Fruit fly (Drosophila melanogaster): ENCODE measurements around the gene ValRS-m.

ValRS-m gene

dm6 chr3L:8964458-8964857, at the start of gene ValRS-m:
TSS of gene ValRS-m (minus strand) at chr3L:8964769.
- TF ChIP-seq cad (GFP tag; optimal IDR thresholded peaks at IDR 0.05) (no peak), Vsx1 (GFP tag; optimal IDR thresholded peaks at IDR 0.05) (no peak), crp (GFP tag; optimal IDR thresholded peaks at IDR 0.05) (peak in 1 of 2 experiments; percentile 80), dm (GFP tag; optimal IDR thresholded peaks at IDR 0.05) (no peak), odd (GFP tag; optimal IDR thresholded peaks at IDR 0.05) (no peak), Ravus (GFP tag; IDR thresholded peaks at IDR 0.05) (no peak), MTF-1 (GFP tag; optimal IDR thresholded peaks at IDR 0.05; ENCODE audit: borderline replicate concordance) (no peak), tup (GFP tag; optimal IDR thresholded peaks at IDR 0.05) (no peak), CG4282 (GFP tag; optimal IDR thresholded peaks at IDR 0.05) (no peak), Tbp (GFP tag; optimal IDR thresholded peaks at IDR 0.05) (no peak), CG8924 (tag; optimal IDR thresholded peaks at IDR 0.05) (no peak), lola (GFP tag; optimal IDR thresholded peaks at IDR 0.05) (no peak), CG7963 (GFP tag; IDR thresholded peaks at IDR 0.05; ENCODE audit: partially characterized antibody) (no peak), pzg (GFP tag; optimal IDR thresholded peaks at IDR 0.05) (peak; percentile 6), CG10321 (GFP tag; IDR thresholded peaks at IDR 0.05) (no peak), nerfin-2 (GFP tag; IDR thresholded peaks at IDR 0.05; ENCODE audit: partially characterized antibody) (no peak), Dfd (GFP tag; optimal IDR thresholded peaks at IDR 0.05) (no peak), CG2678 (tag; optimal IDR thresholded peaks at IDR 0.05) (no peak), CG7556 (GFP tag; optimal IDR thresholded peaks at IDR 0.05) (no peak), HLH54F (GFP tag; optimal IDR thresholded peaks at IDR 0.05) (no peak), Mrtf (GFP tag; IDR thresholded peaks at IDR 0.05) (no peak), ash1 (GFP tag; optimal IDR thresholded peaks at IDR 0.05) (no peak), GATAe (GFP tag; conservative IDR thresholded peaks at IDR 0.05) (no peak), chinmo (GFP tag; IDR thresholded peaks at IDR 0.05; ENCODE audit: partially characterized antibody) (0 out of 4 replicates have a peak, but pooled peaks have one; percentile 40), CG17359 (tag; optimal IDR thresholded peaks at IDR 0.05) (no peak), CG9876 (GFP tag; optimal IDR thresholded peaks at IDR 0.05) (no peak), CG10654 (GFP tag; optimal IDR thresholded peaks at IDR 0.05) (no peak), ase (GFP tag; IDR thresholded peaks at IDR 0.05) (no peak), CG12155 (GFP tag; optimal IDR thresholded peaks at IDR 0.05) (no peak), grn (GFP tag; optimal IDR thresholded peaks at IDR 0.05) (no peak), Doc3 (GFP tag; IDR thresholded peaks at IDR 0.05; ENCODE audit: partially characterized antibody) (no peak), dysf (GFP tag; IDR thresholded peaks at IDR 0.05) (no peak), BEAF-32 (GFP tag; optimal IDR thresholded peaks at IDR 0.05) (peak; percentile 3), ci (GFP tag; IDR thresholded peaks at IDR 0.05) (no peak), aop (GFP tag; IDR thresholded peaks at IDR 0.05) (no peak), CG4820 (GFP tag; optimal IDR thresholded peaks at IDR 0.05) (no peak), sc (optimal IDR thresholded peaks at IDR 0.05) (no peak), sc (GFP tag; optimal IDR thresholded peaks at IDR 0.05) (no peak), danr (GFP tag; IDR thresholded peaks at IDR 0.05) (no peak), CG13287 (GFP tag; IDR thresholded peaks at IDR 0.05; ENCODE audit: partially characterized antibody) (peak; percentile 41), inv (GFP tag; IDR thresholded peaks at IDR 0.05; ENCODE audit: partially characterized antibody) (no peak), Usf (GFP tag; optimal IDR thresholded peaks at IDR 0.05) (no peak), crc (GFP tag; optimal IDR thresholded peaks at IDR 0.05) (no peak), sqz (GFP tag; optimal IDR thresholded peaks at IDR 0.05) (no peak), Dp (GFP tag; optimal IDR thresholded peaks at IDR 0.05) (peak; percentile 79), ewg (GFP tag; optimal IDR thresholded peaks at IDR 0.05) (no peak), dpn (GFP tag; optimal IDR thresholded peaks at IDR 0.05) (no peak), Dref (GFP tag; IDR thresholded peaks at IDR 0.05) (peak; percentile 57), Fer1 (GFP tag; optimal IDR thresholded peaks at IDR 0.05) (no peak), Hmx (GFP tag; optimal IDR thresholded peaks at IDR 0.05) (no peak), phol (tag; optimal IDR thresholded peaks at IDR 0.05) (no peak)

Measured in whole organism, embryonic.